Fruit fly (Drosophila melanogaster): ENCODE results near the gene Bin1.

Bin1 gene

DNA sequence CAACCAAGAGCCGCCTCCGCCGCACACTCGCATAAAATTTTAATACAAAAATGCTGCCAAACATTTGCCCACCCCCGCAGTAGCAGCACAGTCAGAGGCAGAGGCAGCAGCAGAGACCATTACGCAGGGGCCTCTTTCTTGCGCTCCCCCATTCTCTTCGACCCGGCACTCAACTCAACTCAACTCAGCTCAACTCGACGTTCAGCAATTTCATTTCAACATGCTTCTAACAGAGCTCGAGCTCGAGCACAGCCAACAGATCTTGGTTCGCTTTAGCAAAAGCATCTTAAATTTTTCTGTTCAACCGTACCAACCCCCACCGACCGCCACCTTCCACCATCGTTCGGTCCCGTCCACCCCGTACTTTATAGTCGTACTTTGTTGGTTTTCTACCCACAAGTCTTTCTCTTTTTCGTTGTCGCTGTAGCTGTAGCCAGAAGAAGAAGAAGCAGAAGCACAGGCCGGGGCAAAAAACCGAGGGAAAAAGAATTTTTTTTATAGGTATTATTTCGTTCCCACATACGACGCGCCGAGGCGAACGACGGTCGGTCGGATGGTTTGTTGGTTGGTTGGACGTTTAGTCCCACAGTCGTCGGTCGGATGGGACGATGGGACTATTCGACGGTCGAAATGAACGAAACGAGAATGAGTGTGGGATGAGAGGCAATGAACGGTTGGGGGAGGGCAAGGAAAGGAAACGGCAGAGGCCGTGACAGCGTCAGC, 46.0 kb upstream of the Bin1 start (continued):
- TF ChIP-seq btn (GFP tag; optimal IDR thresholded peaks at IDR 0.05) = no peak
- no peak for TF ChIP-seq CG8388 (GFP tag; optimal IDR thresholded peaks at IDR 0.05)
- TF ChIP-seq Myb (GFP tag; optimal IDR thresholded peaks at IDR 0.05) = no peak
- peak; percentile 79 for TF ChIP-seq bigmax (GFP tag; optimal IDR thresholded peaks at IDR 0.05)
- TF ChIP-seq ken (GFP tag; IDR thresholded peaks at IDR 0.05) = no peak
- TF ChIP-seq CG30431 (GFP tag; optimal IDR thresholded peaks at IDR 0.05) = no peak
- no peak for TF ChIP-seq NFAT (GFP tag; IDR thresholded peaks at IDR 0.05)
- TF ChIP-seq ato (GFP tag; IDR thresholded peaks at IDR 0.05; ENCODE audit: partially characterized antibody) = no peak
- peak; percentile 1 for TF ChIP-seq Ets97D (GFP tag; optimal IDR thresholded peaks at IDR 0.05)
- no peak for TF ChIP-seq lmd (GFP tag; IDR thresholded peaks at IDR 0.05)
- no peak for TF ChIP-seq CG13287 (GFP tag; IDR thresholded peaks at IDR 0.05; ENCODE audit: partially characterized antibody)
- no peak for TF ChIP-seq CG1792 (GFP tag; optimal IDR thresholded peaks at IDR 0.05)
- TF ChIP-seq nerfin-1 (tag; optimal IDR thresholded peaks at IDR 0.05) = peak; percentile 47
- TF ChIP-seq vfl (GFP tag; optimal IDR thresholded peaks at IDR 0.05) = peak; percentile 38
- peak; percentile 24; the same call in 1 of the 4 replicates for TF ChIP-seq Gug (GFP tag; IDR thresholded peaks at IDR 0.05)
- TF ChIP-seq mld (GFP tag; IDR thresholded peaks at IDR 0.05; ENCODE audit: partially characterized antibody) = no peak
- no peak for TF ChIP-seq shn (GFP tag; optimal IDR thresholded peaks at IDR 0.05)
- TF ChIP-seq Sry-β (GFP tag; optimal IDR thresholded peaks at IDR 0.05) = no peak
- TF ChIP-seq abd-A (tag; optimal IDR thresholded peaks at IDR 0.05) = peak; percentile 99
- TF ChIP-seq CG12659 (GFP tag; optimal IDR thresholded peaks at IDR 0.05) = no peak
- TF ChIP-seq CG33213 (GFP tag; optimal IDR thresholded peaks at IDR 0.05) = no peak
- TF ChIP-seq CG13775 (GFP tag; optimal IDR thresholded peaks at IDR 0.05) = no peak
- no peak for TF ChIP-seq fd102C (GFP tag; optimal IDR thresholded peaks at IDR 0.05)
- no peak for TF ChIP-seq CG12219 (GFP tag; optimal IDR thresholded peaks at IDR 0.05)
- no peak for TF ChIP-seq tio (GFP tag; optimal IDR thresholded peaks at IDR 0.05)
- no peak for TF ChIP-seq ham (GFP tag; IDR thresholded peaks at IDR 0.05)
- TF ChIP-seq CG34224 (GFP tag; IDR thresholded peaks at IDR 0.05; ENCODE audit: partially characterized antibody) = no peak
- no peak for TF ChIP-seq CG9932 (GFP tag; IDR thresholded peaks at IDR 0.05)
- TF ChIP-seq CG31388 (GFP tag; optimal IDR thresholded peaks at IDR 0.05) = no peak
- TF ChIP-seq cg (GFP tag; optimal IDR thresholded peaks at IDR 0.05) = peak; percentile 64
- TF ChIP-seq Hr51 (GFP tag; optimal IDR thresholded peaks at IDR 0.05) = no peak
- no peak for TF ChIP-seq lab (GFP tag; optimal IDR thresholded peaks at IDR 0.05)
- TF ChIP-seq Xbp1 (GFP tag; optimal IDR thresholded peaks at IDR 0.05) = no peak
- TF ChIP-seq Atf-2 (GFP tag; optimal IDR thresholded peaks at IDR 0.05) = no peak
- TF ChIP-seq Vsx1 (GFP tag; optimal IDR thresholded peaks at IDR 0.05) = peak; percentile 9
- TF ChIP-seq D19B (GFP tag; optimal IDR thresholded peaks at IDR 0.05) = no peak
- TF ChIP-seq corto (GFP tag; optimal IDR thresholded peaks at IDR 0.05) = peak; percentile 86
- no peak for TF ChIP-seq Chrac-16 (GFP tag; optimal IDR thresholded peaks at IDR 0.05)
- peak; percentile 9 for TF ChIP-seq CG8944 (GFP tag; optimal IDR thresholded peaks at IDR 0.05)
- TF ChIP-seq kay (GFP tag; optimal IDR thresholded peaks at IDR 0.05) = peak; percentile 49
- no peak for TF ChIP-seq Dek (tag; optimal IDR thresholded peaks at IDR 0.05)
- TF ChIP-seq CG9437 (GFP tag; optimal IDR thresholded peaks at IDR 0.05) = no peak
- TF ChIP-seq lilli (GFP tag; optimal IDR thresholded peaks at IDR 0.05) = peak; percentile 48
